Worm (Caenorhabditis elegans): ENCODE data around the gene magu-4.

DNA sequence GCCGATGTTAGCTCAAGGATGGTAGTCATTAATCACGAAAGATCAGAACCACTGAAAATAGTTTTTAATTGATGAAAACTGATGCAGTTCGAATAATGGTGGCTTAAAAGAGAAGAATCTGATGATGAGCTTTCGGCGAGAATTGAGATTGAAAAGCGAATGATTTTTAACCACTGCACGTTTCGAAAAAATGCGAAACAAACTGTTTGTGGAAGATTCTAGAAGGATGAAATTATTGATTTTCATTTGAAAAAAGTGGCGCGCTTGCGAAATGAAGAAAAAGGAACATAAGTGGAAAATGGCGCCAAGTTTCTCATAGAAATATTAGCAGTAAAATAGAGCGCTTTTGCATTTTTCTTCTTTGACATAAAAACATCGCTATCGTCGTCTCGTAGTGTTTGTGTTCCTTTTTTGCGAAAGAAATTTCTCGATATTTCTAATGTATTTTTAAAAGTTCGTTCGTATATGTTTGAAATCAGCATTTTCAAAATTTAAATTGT, 14.6 kb upstream of the magu-4 start, which contains the start of gene uba-1:
- TF ChIP-seq nhr-76 (tag; optimal IDR thresholded peaks at IDR 0.05) (no peak), aly-2 (tag; optimal IDR thresholded peaks at IDR 0.05) (no peak), ceh-82 (tag; optimal IDR thresholded peaks at IDR 0.05) (no peak), ztf-11 (tag; optimal IDR thresholded peaks at IDR 0.05) (no peak), unc-62 (GFP tag; optimal IDR thresholded peaks at IDR 0.05) (no peak), elt-1 (tag; optimal IDR thresholded peaks at IDR 0.05) (no peak)
